Worm (Caenorhabditis elegans): ENCODE data around the gene srg-22.
A peak's percentile ranks its signal among the peaks of the same experiment; 100 is the strongest.

srg-22 gene

ce11 chrII:3076915-3077314 lies 16.3 kb downstream of the srg-22 start, which contains the start of gene Y25C1A.8 (continued):
- TF ChIP-seq skn-1 (tag; optimal IDR thresholded peaks at IDR 0.05) (peak; percentile 85), aha-1 (tag; optimal IDR thresholded peaks at IDR 0.05) (peak; percentile 48), tbx-2 (tag; optimal IDR thresholded peaks at IDR 0.05) (peak; percentile 94), ceh-90 (tag; optimal IDR thresholded peaks at IDR 0.05) (peak; percentile 42), Y116A8C.19 (tag; optimal IDR thresholded peaks at IDR 0.05; ENCODE audit: borderline replicate concordance) (no peak), pag-3 (tag; optimal IDR thresholded peaks at IDR 0.05; ENCODE audit: borderline replicate concordance, insufficient read depth) (no peak), lin-15B (tag; optimal IDR thresholded peaks at IDR 0.05) (peak; percentile 58), grh-1 (GFP tag; IDR thresholded peaks at IDR 0.05) (peak; percentile 89), nhr-12 (tag; optimal IDR thresholded peaks at IDR 0.05) (no peak), ztf-11 (tag; optimal IDR thresholded peaks at IDR 0.05) (peak; percentile 26 to 85), ceh-88 (GFP tag; IDR thresholded peaks at IDR 0.05) (peak; percentile 58), rnt-1 (tag; optimal IDR thresholded peaks at IDR 0.05) (peak; percentile 98), ceh-82 (tag; optimal IDR thresholded peaks at IDR 0.05) (peak; percentile 86 to 96 (median 94)), lin-35 (GFP tag; optimal IDR thresholded peaks at IDR 0.05) (peak; percentile 81 to 89), ets-5 (GFP tag; IDR thresholded peaks at IDR 0.05) (no peak), mef-2 (tag; optimal IDR thresholded peaks at IDR 0.05) (peak; percentile 79), snu-23 (GFP tag; optimal IDR thresholded peaks at IDR 0.05) (peak; percentile 95), nhr-71 (tag; optimal IDR thresholded peaks at IDR 0.05) (peak; percentile 94), ama-1 (optimal IDR thresholded peaks at IDR 0.05) (peak; percentile 23), mep-1 (tag; optimal IDR thresholded peaks at IDR 0.05) (peak; percentile 91), alr-1 (tag; optimal IDR thresholded peaks at IDR 0.05; ENCODE audit: borderline replicate concordance) (no peak), fkh-10 (GFP tag; optimal IDR thresholded peaks at IDR 0.05) (peak; percentile 87), snpc-4 (tag; optimal IDR thresholded peaks at IDR 0.05) (peak; percentile 78), irx-1 (tag; optimal IDR thresholded peaks at IDR 0.05) (peak; percentile 91), fkh-4 (tag; optimal IDR thresholded peaks at IDR 0.05; ENCODE audit: borderline replicate concordance) (peak; percentile 60), nhr-237 (tag; optimal IDR thresholded peaks at IDR 0.05) (peak; percentile 49), lir-3 (tag; optimal IDR thresholded peaks at IDR 0.05; ENCODE audit: poor library complexity) (no peak), tlp-1 (tag; optimal IDR thresholded peaks at IDR 0.05) (no peak), nhr-47 (tag; optimal IDR thresholded peaks at IDR 0.05) (no peak), unc-30 (tag; optimal IDR thresholded peaks at IDR 0.05) (no peak), egl-27 (tag; optimal IDR thresholded peaks at IDR 0.05) (peak in 1 of 2 experiments; percentile 45), isw-1 (GFP tag; IDR thresholded peaks at IDR 0.05) (peak; percentile 90), ztf-4 (tag; optimal IDR thresholded peaks at IDR 0.05) (peak; percentile 86), zip-4 (GFP tag; optimal IDR thresholded peaks at IDR 0.05) (peak; percentile 87), xbp-1 (tag; optimal IDR thresholded peaks at IDR 0.05) (peak; percentile 99), sox-4 (tag; optimal IDR thresholded peaks at IDR 0.05) (peak; percentile 72), unc-98 (GFP tag; IDR thresholded peaks at IDR 0.05) (0 out of 2 replicates have a peak, but pooled peaks have one; percentile 47), aly-2 (tag; optimal IDR thresholded peaks at IDR 0.05) (peak; percentile 58), sup-37 (GFP tag; optimal IDR thresholded peaks at IDR 0.05) (peak; percentile 84), mab-9 (GFP tag; IDR thresholded peaks at IDR 0.05) (peak; percentile 86), nhr-85 (tag) (peak; percentile 94), efl-1 (optimal IDR thresholded peaks at IDR 0.05) (peak; percentile 92 to 95), efl-1 (GFP tag; optimal IDR thresholded peaks at IDR 0.05 in 1 of 2) (peak; percentile 80 to 98), nhr-19 (GFP tag; conservative IDR thresholded peaks at IDR 0.05) (peak; percentile 91), fkh-8 (tag; optimal IDR thresholded peaks at IDR 0.05) (peak; percentile 93), fos-1 (tag; optimal IDR thresholded peaks at IDR 0.05) (peak; percentile 75), hpl-2 (GFP tag; optimal IDR thresholded peaks at IDR 0.05) (peak; percentile 88), dsc-1 (tag; optimal IDR thresholded peaks at IDR 0.05) (no peak), nhr-20 (tag; optimal IDR thresholded peaks at IDR 0.05) (no peak), unc-130 (tag; optimal IDR thresholded peaks at IDR 0.05) (peak; percentile 84), nhr-76 (tag; optimal IDR thresholded peaks at IDR 0.05) (peak; percentile 31), lin-39 (tag; optimal IDR thresholded peaks at IDR 0.05) (peak; percentile 94), sptf-1 (tag; optimal IDR thresholded peaks at IDR 0.05) (no peak), egl-13 (tag; optimal IDR thresholded peaks at IDR 0.05) (peak; percentile 86)
